Fruit fly (Drosophila melanogaster) whole organism, embryonic: ENCODE results near the gene Cad96Cb.

ENCODE experiments used
- Atf3 ChIP-seq: fragments of 200-800 bp; sonication (Bioruptor generic); optimal IDR thresholded peaks from 3 replicates; lab custom pipeline; 2016; ENCODE audit warnings: missing biosample characterization, missing genetic modification characterization
- CG12104 ChIP-seq: fragments of 200-800 bp; sonication (Bioruptor generic); optimal IDR thresholded peaks from 3 replicates; lab custom pipeline; 2016; ENCODE audit warnings: missing biosample characterization, missing genetic modification characterization
- CG13296 ChIP-seq: fragments of 200-800 bp; sonication (Bioruptor generic); optimal IDR thresholded peaks from 3 replicates; lab custom pipeline; 2018; ENCODE audit warnings: missing biosample characterization, mild to moderate bottlenecking, missing genetic modification characterization
- CG15696 ChIP-seq: fragments of 200-800 bp; sonication (Bioruptor generic); optimal IDR thresholded peaks from 2 replicates; lab custom pipeline; 2019; ENCODE audit warnings: missing biosample characterization, mild to moderate bottlenecking, missing genetic modification characterization, moderate library complexity
- CG16779 ChIP-seq: fragments of 200-800 bp; sonication (Bioruptor generic); IDR thresholded peaks from 2 replicates; pipeline ENCODE4 v1.3.6; 2022; ENCODE audit warnings: missing biosample characterization, missing genetic modification characterization
- CG16815 ChIP-seq: fragments of 200-800 bp; sonication (Bioruptor generic); optimal IDR thresholded peaks from 3 replicates; lab custom pipeline; 2017; ENCODE audit warnings: missing biosample characterization, mild to moderate bottlenecking, missing genetic modification characterization
- CG1832 ChIP-seq: fragments of 200-800 bp; sonication (Bioruptor generic); optimal IDR thresholded peaks from 2 replicates; lab custom pipeline; 2017; ENCODE audit warnings: missing biosample characterization, mild to moderate bottlenecking, missing genetic modification characterization, inconsistent platforms
- CG2199 ChIP-seq: fragments of 200-800 bp; sonication (Bioruptor generic); IDR thresholded peaks from 3 replicates; pipeline ENCODE4 v1.3.6; 2022; ENCODE audit warnings: missing biosample characterization, missing genetic modification characterization
- CG31224 ChIP-seq: fragments of 200-800 bp; sonication (Bioruptor generic); IDR thresholded peaks from 2 replicates; pipeline ENCODE4 v1.3.6; 2022; ENCODE audit warnings: missing biosample characterization, missing genetic modification characterization
- CG34224 ChIP-seq: fragments of 200-800 bp; sonication (Bioruptor generic); IDR thresholded peaks from 3 replicates; pipeline ENCODE4 v1.3.6; 2022; ENCODE audit warnings: missing biosample characterization, missing genetic modification characterization; ENCODE audit not compliant: partially characterized antibody
- CG34376 ChIP-seq: fragments of 200-800 bp; sonication (Bioruptor generic); optimal IDR thresholded peaks from 2 replicates; lab custom pipeline; 2018; ENCODE audit warnings: missing biosample characterization, mild to moderate bottlenecking, missing genetic modification characterization
- CG3838 ChIP-seq: fragments of 200-800 bp; sonication (Bioruptor generic); optimal IDR thresholded peaks from 3 replicates; lab custom pipeline; 2016; ENCODE audit warnings: missing biosample characterization, missing genetic modification characterization
- CG4404 ChIP-seq: fragments of 200-800 bp; sonication (Bioruptor generic); IDR thresholded peaks from 2 replicates; pipeline ENCODE4 v1.3.6; 2022; ENCODE audit warnings: missing biosample characterization, missing genetic modification characterization
- CG6683 ChIP-seq: fragments of 200-800 bp; sonication (Bioruptor generic); optimal IDR thresholded peaks from 2 replicates; lab custom pipeline; 2017; ENCODE audit warnings: missing biosample characterization, mild to moderate bottlenecking, missing genetic modification characterization, missing genetic modification reagents
- CG6765 ChIP-seq: fragments of 200-800 bp; sonication (Bioruptor generic); optimal IDR thresholded peaks from 3 replicates; lab custom pipeline; 2017; ENCODE audit warnings: missing biosample characterization, mild to moderate bottlenecking, missing genetic modification characterization
- CoRest ChIP-seq: fragments of 200-800 bp; sonication (Bioruptor generic); optimal IDR thresholded peaks from 3 replicates; lab custom pipeline; 2018; ENCODE audit warnings: missing biosample characterization, mild to moderate bottlenecking, missing genetic modification characterization, moderate library complexity
- CrebB ChIP-seq: fragments of 200-800 bp; sonication (Bioruptor generic); optimal IDR thresholded peaks from 3 replicates; lab custom pipeline; 2018; ENCODE audit warnings: missing biosample characterization, mild to moderate bottlenecking, missing genetic modification characterization
- D19A ChIP-seq: fragments of 200-800 bp; optimal IDR thresholded peaks from 3 replicates; lab custom pipeline; 2019; ENCODE audit warnings: missing biosample characterization, mild to moderate bottlenecking, missing genetic modification characterization, moderate library complexity
- Eip74EF ChIP-seq, 2 experiments: fragments of 200-800 bp in 1 of 2; fragments of >200 bp in 1 of 2; sonication (Bioruptor generic) in 1 of 2; optimal IDR thresholded peaks; 2 replicates each; lab custom pipeline; 2017 to 2019; ENCODE audit warnings: missing biosample characterization in 2 of 2, missing genetic modification characterization in 2 of 2, mild to moderate bottlenecking in 1 of 2, moderate library complexity in 1 of 2
- Fer2 ChIP-seq: fragments of 200-800 bp; sonication (Bioruptor generic); optimal IDR thresholded peaks from 2 replicates; lab custom pipeline; 2018; ENCODE audit warnings: missing biosample characterization, mild to moderate bottlenecking, missing genetic modification characterization, moderate library complexity
- GATAe ChIP-seq: fragments of 200-800 bp; sonication (Bioruptor generic); conservative IDR thresholded peaks from 2 replicates; pipeline ENCODE4 v1.3.6; 2022; ENCODE audit warnings: missing biosample characterization, missing genetic modification characterization
- Meics ChIP-seq: fragments of 200-800 bp; sonication (Bioruptor generic); optimal IDR thresholded peaks from 2 replicates; lab custom pipeline; 2017; ENCODE audit warnings: missing biosample characterization, mild to moderate bottlenecking, missing genetic modification characterization
- NK7.1 ChIP-seq: fragments of 200-800 bp; sonication (Bioruptor generic); optimal IDR thresholded peaks from 3 replicates; lab custom pipeline; 2016; ENCODE audit warnings: missing biosample characterization, missing genetic modification characterization
- Trl ChIP-seq, 3 experiments: fragments of >200 bp in 2 of 3; fragments of 200-800 bp in 1 of 3; sonication (Bioruptor generic) in 1 of 3; optimal IDR thresholded peaks; 2 replicates in 1 of 3; 3 replicates in 2 of 3; lab custom pipeline; 2016 to 2017; ENCODE audit warnings: missing biosample characterization in 1 of 3, missing genetic modification characterization in 1 of 3
- Xbp1 ChIP-seq: fragments of 200-800 bp; sonication (Bioruptor generic); optimal IDR thresholded peaks from 3 replicates; lab custom pipeline; 2016; ENCODE audit warnings: missing biosample characterization, mild to moderate bottlenecking, missing genetic modification characterization
- cg ChIP-seq: fragments of 200-800 bp; sonication (Bioruptor generic); optimal IDR thresholded peaks from 3 replicates; lab custom pipeline; 2019; ENCODE audit warnings: missing biosample characterization, mild to moderate bottlenecking, missing genetic modification characterization, moderate library complexity
- chm ChIP-seq: fragments of 200-800 bp; sonication (Bioruptor generic); IDR thresholded peaks from 2 replicates; pipeline ENCODE4 v1.3.6; 2022; ENCODE audit warnings: missing biosample characterization, missing genetic modification characterization
- croc ChIP-seq: fragments of 200-800 bp; sonication (Bioruptor generic); conservative IDR thresholded peaks from 3 replicates; pipeline ENCODE4 v1.3.6; 2022; ENCODE audit warnings: missing biosample characterization, missing genetic modification characterization
- crol ChIP-seq: fragments of 200-800 bp; sonication (Bioruptor generic); IDR thresholded peaks from 2 replicates; pipeline ENCODE4 v1.3.6; 2022; ENCODE audit warnings: missing biosample characterization, missing genetic modification characterization
- danr ChIP-seq: fragments of 200-800 bp; sonication (Bioruptor generic); IDR thresholded peaks from 2 replicates; pipeline ENCODE4 v1.3.6; 2022; ENCODE audit warnings: missing biosample characterization, missing genetic modification characterization
- dm ChIP-seq: fragments of 200-800 bp; sonication (Bioruptor generic); optimal IDR thresholded peaks from 3 replicates; lab custom pipeline; 2016; ENCODE audit warnings: missing biosample characterization, missing genetic modification characterization
- dmrt11E ChIP-seq: fragments of 200-800 bp; sonication (Bioruptor generic); optimal IDR thresholded peaks from 3 replicates; lab custom pipeline; 2018; ENCODE audit warnings: missing biosample characterization, mild to moderate bottlenecking, missing genetic modification characterization, moderate library complexity
- emc ChIP-seq: fragments of 200-800 bp; sonication (Bioruptor generic); optimal IDR thresholded peaks from 2 replicates; lab custom pipeline; 2016; ENCODE audit warnings: missing biosample characterization, missing genetic modification characterization
- ewg ChIP-seq: fragments of 200-800 bp; sonication (Bioruptor generic); optimal IDR thresholded peaks from 3 replicates; lab custom pipeline; 2017; ENCODE audit warnings: mild to moderate bottlenecking, missing biosample characterization, missing genetic modification reagents, missing genetic modification characterization
- exex ChIP-seq: fragments of 200-800 bp; sonication (Bioruptor generic); optimal IDR thresholded peaks from 4 replicates; lab custom pipeline; 2018; ENCODE audit warnings: missing biosample characterization, mild to moderate bottlenecking, missing genetic modification characterization, moderate library complexity
- ftz-f1 ChIP-seq: fragments of 200-800 bp; sonication (Bioruptor generic); optimal IDR thresholded peaks from 2 replicates; lab custom pipeline; 2016; ENCODE audit warnings: missing biosample characterization, missing genetic modification characterization
- gcm2 ChIP-seq: fragments of 200-800 bp; sonication (Bioruptor generic); optimal IDR thresholded peaks from 2 replicates; lab custom pipeline; 2016; ENCODE audit warnings: missing biosample characterization, missing genetic modification characterization
- grn ChIP-seq: fragments of 200-800 bp; sonication (Bioruptor generic); optimal IDR thresholded peaks from 3 replicates; lab custom pipeline; 2017; ENCODE audit warnings: missing biosample characterization, missing genetic modification characterization
- inv ChIP-seq: fragments of 200-800 bp; sonication (Bioruptor generic); IDR thresholded peaks from 2 replicates; pipeline ENCODE4 v1.3.6; 2022; ENCODE audit warnings: missing biosample characterization, missing genetic modification characterization; ENCODE audit not compliant: partially characterized antibody
- knrl ChIP-seq: fragments of 200-800 bp; sonication (Bioruptor generic); IDR thresholded peaks from 3 replicates; pipeline ENCODE4 v1.3.6; 2022; ENCODE audit warnings: missing biosample characterization, missing genetic modification characterization; ENCODE audit not compliant: partially characterized antibody
- lbe ChIP-seq: fragments of 200-800 bp; sonication (Bioruptor generic); optimal IDR thresholded peaks from 2 replicates; lab custom pipeline; 2016; ENCODE audit warnings: missing biosample characterization, mild to moderate bottlenecking, missing genetic modification characterization
- mirr ChIP-seq: fragments of 200-800 bp; sonication (Bioruptor generic); optimal IDR thresholded peaks from 3 replicates; lab custom pipeline; 2018; ENCODE audit warnings: missing biosample characterization, mild to moderate bottlenecking, missing genetic modification characterization
- pnt ChIP-seq: fragments of 200-800 bp; sonication (Bioruptor generic); optimal IDR thresholded peaks from 3 replicates; lab custom pipeline; 2016; ENCODE audit warnings: missing biosample characterization, missing genetic modification characterization
- sd ChIP-seq: fragments of 200-800 bp; sonication (Bioruptor generic); optimal IDR thresholded peaks from 3 replicates; lab custom pipeline; 2018; ENCODE audit warnings: missing biosample characterization, mild to moderate bottlenecking, missing genetic modification characterization, moderate library complexity
- sens ChIP-seq: fragments of 200-800 bp; sonication (Bioruptor generic); peaks from one replicate; lab custom pipeline; 2016; ENCODE audit warnings: missing biosample characterization, missing genetic modification characterization
- sima ChIP-seq: fragments of 200-800 bp; sonication (Bioruptor generic); optimal IDR thresholded peaks from 2 replicates; lab custom pipeline; 2016; ENCODE audit warnings: missing biosample characterization, missing genetic modification characterization
- tin ChIP-seq: fragments of 200-800 bp; sonication (Bioruptor generic); optimal IDR thresholded peaks from 3 replicates; lab custom pipeline; 2016; ENCODE audit warnings: missing biosample characterization, missing genetic modification characterization

Gene Cad96Cb

DNA sequence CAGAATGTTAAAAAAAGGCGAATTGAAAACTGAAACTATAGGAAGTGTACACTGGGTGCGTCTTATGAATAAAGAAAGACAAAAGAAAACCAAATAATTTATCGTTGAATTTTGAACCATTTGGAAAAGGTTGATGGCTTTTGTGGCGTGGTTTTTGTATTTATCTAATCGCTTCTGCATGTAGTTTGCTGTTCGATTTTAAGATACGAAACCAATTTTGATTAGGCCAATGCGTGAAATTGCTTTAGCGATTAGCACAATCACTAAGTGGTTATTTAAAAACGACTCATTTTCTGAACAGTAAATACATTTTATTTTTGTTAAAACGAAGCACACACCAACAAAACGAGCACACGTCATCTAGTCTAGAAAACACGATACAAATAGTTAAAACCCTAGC lies 28.5 kb upstream of the Cad96Cb start:
- TF ChIP-seq D19A (tag; lab: Kevin White, UChicago) (peak; percentile 52), inv (GFP tag; lab: Robert Waterston, UW) (no peak), exex (tag; lab: Kevin White, UChicago) (peak; percentile 97), lbe (GFP tag; lab: Kevin White, UChicago) (peak; percentile 21), GATAe (GFP tag; lab: Robert Waterston, UW) (peak; percentile 53; the same call in 1 of the 2 replicates), CG34376 (GFP tag; lab: Kevin White, UChicago) (peak; percentile 47), grn (GFP tag; lab: Kevin White, UChicago) (peak; percentile 53), CG3838 (GFP tag; lab: Kevin White, UChicago) (no peak), CG16779 (GFP tag; lab: Robert Waterston, UW) (no peak), sens (GFP tag; lab: Kevin White, UChicago) (peak; percentile 48), mirr (GFP tag; lab: Kevin White, UChicago) (peak; percentile 93), Trl (optimal IDR thresholded peaks at IDR 0.05; lab: Kevin White, UChicago) (no peak), Trl (GFP tag; optimal IDR thresholded peaks at IDR 0.05; lab: Kevin White, UChicago) (no peak)

DNA sequence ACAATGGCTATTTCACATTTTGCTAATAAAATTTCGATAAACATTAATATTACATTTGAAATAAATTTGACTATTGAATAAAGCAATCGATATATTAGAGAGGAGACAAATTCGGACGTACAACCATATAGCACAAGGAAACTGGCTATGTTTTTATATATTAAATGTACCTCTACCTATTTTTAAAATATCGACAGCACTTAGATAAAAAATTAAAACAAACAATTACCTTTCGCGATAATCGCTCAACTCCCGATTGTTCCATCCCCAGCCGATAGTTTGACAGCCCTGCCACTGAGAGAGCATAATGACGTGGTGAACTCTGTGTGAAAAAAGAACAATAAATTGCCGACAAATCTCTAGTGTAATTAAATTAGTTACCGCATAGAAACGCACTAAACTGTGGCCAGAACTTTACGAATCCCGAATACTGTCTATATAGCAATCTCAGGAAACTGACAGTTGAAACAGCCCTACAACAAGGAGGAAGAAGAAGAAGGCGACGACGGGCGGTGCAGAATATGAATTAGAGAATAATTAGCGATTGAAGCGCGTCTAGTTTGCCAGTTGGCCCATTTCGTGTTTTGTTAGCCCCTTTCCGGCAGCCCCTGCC lies 26.6 kb upstream of the Cad96Cb start, which contains the start of gene CG11857:
TSS of gene CG11857 (plus strand) at position 271 of the 613 bp plus-strand sequence.
- TF ChIP-seq CG1832 (GFP tag; lab: Kevin White, UChicago) (no peak), croc (GFP tag; lab: Robert Waterston, UW) (peak; percentile 98), CG13296 (GFP tag; lab: Kevin White, UChicago) (peak; percentile 93), CrebB (tag; lab: Kevin White, UChicago) (peak; percentile 96), CG16815 (peak; percentile 97), Meics (peak; percentile 96), cg (GFP tag; lab: Kevin White, UChicago) (no peak), dmrt11E (tag; lab: Kevin White, UChicago) (peak; percentile 98), CG34224 (GFP tag; lab: Robert Waterston, UW) (peak; percentile 100), pnt (peak; percentile 97), CG31224 (GFP tag; lab: Robert Waterston, UW) (peak; percentile 97), Fer2 (tag; lab: Kevin White, UChicago) (peak; percentile 97), CG2199 (peak; percentile 99), Trl (optimal IDR thresholded peaks at IDR 0.05; lab: Kevin White, UChicago) (peak in 1 of 2 experiments; percentile 46), Trl (GFP tag; optimal IDR thresholded peaks at IDR 0.05; lab: Kevin White, UChicago) (peak; percentile 98), sima (peak; percentile 90), danr (GFP tag; lab: Robert Waterston, UW) (peak; percentile 98), CoRest (peak; percentile 99), emc (peak; percentile 94), Xbp1 (GFP tag; lab: Kevin White, UChicago) (peak; percentile 100), CG15696 (tag; lab: Kevin White, UChicago) (peak; percentile 98), CG12104 (GFP tag; lab: Kevin White, UChicago) (peak; percentile 97), sd (tag; lab: Kevin White, UChicago) (peak; percentile 90), chm (GFP tag; lab: Robert Waterston, UW) (peak; percentile 98), ewg (GFP tag; lab: Kevin White, UChicago) (peak; percentile 92), knrl (GFP tag; lab: Robert Waterston, UW) (peak; percentile 100), Atf3 (peak; percentile 98), crol (peak; percentile 80), NK7.1 (peak; percentile 93), CG6683 (GFP tag; lab: Kevin White, UChicago) (peak; percentile 87), ftz-f1 (GFP tag; lab: Kevin White, UChicago) (peak; percentile 91), CG6765 (GFP tag; lab: Kevin White, UChicago) (peak; percentile 87), gcm2 (GFP tag; lab: Kevin White, UChicago) (peak; percentile 88), dm (GFP tag; lab: Kevin White, UChicago) (peak; percentile 93), Eip74EF (GFP tag; optimal IDR thresholded peaks at IDR 0.05; lab: Kevin White, UChicago) (peak in 1 of 2 experiments; percentile 85), tin (peak; percentile 99), CG4404 (peak; percentile 100), exex (tag; lab: Kevin White, UChicago) (peak; percentile 89)
